Worm (Caenorhabditis elegans): ENCODE measurements around the gene srj-57.

srj-57 gene

ce11 chrV:2877509-2877908 is 22.1 kb upstream of the srj-57 start, which contains the start of gene F37B4.10:
Gene F37B4.10 (minus strand): TSS chrV:2877609.
- TF ChIP-seq ceh-40 (GFP tag; IDR thresholded peaks at IDR 0.05), result no peak

DNA sequence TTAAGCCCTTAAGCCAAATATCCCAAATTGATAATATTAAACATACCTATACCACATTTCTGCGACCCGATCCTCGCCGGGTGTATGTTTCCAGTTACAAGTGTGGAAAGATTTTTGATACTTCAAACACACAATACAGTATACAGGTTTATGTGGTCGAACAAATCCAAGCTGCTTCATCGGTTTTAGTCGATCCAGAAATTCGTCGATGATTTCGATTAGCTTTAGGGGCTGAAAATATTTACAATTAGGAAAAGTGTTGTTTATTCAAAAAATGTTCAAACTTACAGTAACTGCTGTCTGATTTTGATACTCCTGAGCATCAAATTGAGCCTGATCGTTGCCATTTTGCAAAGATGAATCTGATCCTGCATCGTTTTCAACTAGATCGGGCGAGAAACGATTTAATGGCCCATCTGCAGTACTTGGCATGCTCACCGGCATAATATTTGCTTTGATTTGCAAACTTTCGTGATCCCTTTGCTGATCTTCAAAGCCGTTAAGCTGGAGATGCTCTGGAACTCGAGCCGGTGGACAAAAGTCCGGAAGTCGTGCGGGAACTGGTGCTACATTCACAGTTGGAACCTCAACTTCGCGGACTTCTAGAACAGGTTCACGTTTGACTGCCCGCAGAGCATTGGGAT is 20.9 kb upstream of the srj-57 start:
- peak; percentile 0 for TF ChIP-seq F52B5.7 (tag; optimal IDR thresholded peaks at IDR 0.05)
- peak; percentile 95; the same call in 1 of the 2 replicates for TF ChIP-seq F37B4.10 (GFP tag; IDR thresholded peaks at IDR 0.05)
- no peak for TF ChIP-seq nhr-120 (GFP tag; IDR thresholded peaks at IDR 0.05)
- TF ChIP-seq ets-4 (GFP tag; optimal IDR thresholded peaks at IDR 0.05), result no peak
- no peak for TF ChIP-seq madf-10 (tag; optimal IDR thresholded peaks at IDR 0.05)

ce11 chrV:2875422-2875821 is 20.0 kb upstream of the srj-57 start, which contains the start of gene folt-2:
Gene folt-2 (minus strand): TSS chrV:2875600.
- TF ChIP-seq gei-17 (GFP tag; optimal IDR thresholded peaks at IDR 0.05) (no peak), dpl-1 (GFP tag; optimal IDR thresholded peaks at IDR 0.05) (no peak), hlh-12 (tag; optimal IDR thresholded peaks at IDR 0.05) (no peak), Y56A3A.18 (GFP tag; IDR thresholded peaks at IDR 0.05) (no peak), chd-7 (tag; optimal IDR thresholded peaks at IDR 0.05) (no peak), B0035.1 (tag; optimal IDR thresholded peaks at IDR 0.05) (no peak), let-526 (GFP tag; IDR thresholded peaks at IDR 0.05) (no peak), F55B11.4 (tag; optimal IDR thresholded peaks at IDR 0.05; ENCODE audit: borderline replicate concordance, insufficient read depth) (no peak), atf-7 (tag; optimal IDR thresholded peaks at IDR 0.05) (peak; percentile 5), Y67H2A.10 (GFP tag; conservative IDR thresholded peaks at IDR 0.05) (no peak), madf-3 (GFP tag; IDR thresholded peaks at IDR 0.05) (no peak), mel-28 (tag; optimal IDR thresholded peaks at IDR 0.05; ENCODE audit: borderline replicate concordance) (no peak), attf-6 (GFP tag; IDR thresholded peaks at IDR 0.05) (no peak), mxl-1 (tag; optimal IDR thresholded peaks at IDR 0.05) (no peak), nhr-80 (tag; optimal IDR thresholded peaks at IDR 0.05) (peak; percentile 76)

DNA sequence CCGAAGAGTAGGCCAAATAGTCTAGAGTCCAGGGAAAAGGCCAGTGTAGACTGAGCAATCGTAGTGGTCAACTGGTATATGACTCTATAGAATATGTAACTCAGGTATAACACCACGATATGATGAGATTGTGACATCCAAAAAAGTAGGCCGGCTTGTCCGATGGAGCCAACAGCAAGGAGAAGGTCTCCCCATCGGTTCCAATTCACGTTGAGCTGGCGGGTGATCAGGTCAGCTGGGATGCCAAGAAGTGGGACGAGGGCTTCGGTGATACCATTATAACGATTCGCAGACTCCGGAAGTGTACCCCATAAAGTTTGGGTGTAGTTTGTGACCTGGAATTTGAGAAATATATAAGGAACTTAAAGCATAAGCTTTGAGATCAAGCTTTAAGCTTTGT is 17.6 kb upstream of the srj-57 start:
- TF ChIP-seq F37B4.10 (GFP tag; IDR thresholded peaks at IDR 0.05) (peak; percentile 98), sptf-2 (GFP tag; optimal IDR thresholded peaks at IDR 0.05) (no peak), madf-3 (GFP tag; IDR thresholded peaks at IDR 0.05) (0 out of 2 replicates have a peak, but pooled peaks have one; percentile 20), Y95B8A.8 (GFP tag; IDR thresholded peaks at IDR 0.05) (no peak)

DNA sequence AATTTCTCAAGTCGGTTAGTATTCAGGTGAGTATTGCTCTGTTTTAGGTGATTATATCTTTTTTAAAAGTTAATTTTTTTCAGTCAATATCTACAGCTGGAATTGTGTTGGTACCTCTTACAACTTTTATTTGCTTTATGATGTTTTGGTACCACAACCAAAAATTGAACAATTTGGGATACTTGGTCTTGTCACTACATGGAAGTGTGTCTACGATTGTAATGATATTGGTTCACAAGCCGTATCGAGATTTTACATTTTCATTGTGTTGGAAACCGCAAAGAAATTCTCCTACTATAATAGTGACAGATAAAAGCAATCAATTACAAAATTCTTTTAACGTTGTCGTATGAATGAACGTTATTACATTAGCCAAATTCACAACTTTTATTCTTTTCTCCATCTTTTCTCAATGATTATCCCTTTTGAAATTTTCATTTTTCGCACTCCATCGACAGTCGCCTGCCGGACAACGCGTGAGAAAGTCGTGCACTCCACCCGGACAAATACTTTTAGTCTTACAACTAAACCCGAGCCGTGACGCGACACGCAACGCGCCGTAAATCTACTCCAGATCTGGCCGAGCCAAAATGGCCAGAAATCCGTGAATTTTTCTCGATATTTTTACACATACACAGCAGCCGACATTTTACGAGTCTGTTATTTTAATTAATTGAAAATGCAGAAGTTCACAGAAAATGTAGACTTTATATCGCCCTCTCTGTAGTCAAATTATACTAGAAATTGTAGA is 16.6 kb upstream of the srj-57 start:
- TF ChIP-seq F49E8.2 (tag; optimal IDR thresholded peaks at IDR 0.05; ENCODE audit: insufficient read depth) (no peak), dpff-1 (tag; optimal IDR thresholded peaks at IDR 0.05) (no peak), Y56A3A.18 (GFP tag; IDR thresholded peaks at IDR 0.05) (peak; percentile 16; the same call in 1 of the 2 replicates), F37B4.10 (GFP tag; IDR thresholded peaks at IDR 0.05) (peak; percentile 98), dpl-1 (GFP tag; optimal IDR thresholded peaks at IDR 0.05) (no peak), nhr-80 (tag; optimal IDR thresholded peaks at IDR 0.05) (peak; percentile 69), ztf-22 (GFP tag; optimal IDR thresholded peaks at IDR 0.05) (peak; percentile 50), B0336.3 (GFP tag; IDR thresholded peaks at IDR 0.05) (peak; percentile 37; the same call in 1 of the 2 replicates), cebp-1 (GFP tag; IDR thresholded peaks at IDR 0.05) (no peak), cebp-1 (tag; optimal IDR thresholded peaks at IDR 0.05) (no peak), chd-7 (tag; optimal IDR thresholded peaks at IDR 0.05) (peak; percentile 54), egl-18 (GFP tag; IDR thresholded peaks at IDR 0.05) (no peak), atf-7 (tag; optimal IDR thresholded peaks at IDR 0.05) (peak; percentile 11), hsf-1 (GFP tag; IDR thresholded peaks at IDR 0.05) (peak; percentile 40; the same call in 1 of the 2 replicates), T07F8.4 (tag; optimal IDR thresholded peaks at IDR 0.05) (no peak), Y67H2A.10 (GFP tag; conservative IDR thresholded peaks at IDR 0.05) (no peak), madf-10 (tag; optimal IDR thresholded peaks at IDR 0.05) (peak; percentile 29), nfyb-1 (GFP tag; IDR thresholded peaks at IDR 0.05) (peak; percentile 77), lin-54 (GFP tag; optimal IDR thresholded peaks at IDR 0.05) (peak; percentile 14), die-1 (tag; optimal IDR thresholded peaks at IDR 0.05) (no peak), snpc-4 (GFP tag; optimal IDR thresholded peaks at IDR 0.05) (no peak), snpc-4 (tag; optimal IDR thresholded peaks at IDR 0.05) (peak in 2 of 4 experiments; percentile 7 to 86), nfya-2 (GFP tag; IDR thresholded peaks at IDR 0.05) (no peak), Y53G8AR.9 (GFP tag; conservative IDR thresholded peaks at IDR 0.05) (peak; percentile 62), mel-28 (tag; optimal IDR thresholded peaks at IDR 0.05; ENCODE audit: borderline replicate concordance) (no peak)

All from whole organism, young adult.